Worm (Caenorhabditis elegans) whole organism, L4 larva: Measurements from ENCODE around the gene cka-2.
A peak's percentile ranks its signal among the peaks of the same experiment; 100 is the strongest.

Source experiments
- F44E2.7 ChIP-seq: fragments of 200-800 bp; sonication (Bioruptor generic); IDR thresholded peaks from 2 replicates; pipeline ENCODE4 v2.1.2; 2022; ENCODE audit warnings: missing genetic modification characterization, missing compliant biosample characterization
- R02D3.7 ChIP-seq: fragments of 150-350 bp; sonication (generic microtip); optimal IDR thresholded peaks from 3 replicates; lab custom pipeline; 2014; ENCODE audit warnings: missing biosample characterization, missing genetic modification characterization
- T20F7.1 ChIP-seq: fragments of 200-800 bp; sonication (Bioruptor generic); optimal IDR thresholded peaks from 2 replicates; lab custom pipeline; 2018; ENCODE audit warnings: mild to moderate bottlenecking, missing genetic modification characterization, missing compliant biosample characterization
- Y48G9A.11 ChIP-seq: fragments of 200-800 bp; sonication (Bioruptor generic); IDR thresholded peaks from 2 replicates; pipeline ENCODE4 v1.3.6; 2022; ENCODE audit warnings: missing genetic modification reagents, missing genetic modification characterization, missing compliant biosample characterization
- Y5F2A.4 ChIP-seq: fragments of 200-800 bp; sonication (Bioruptor generic); optimal IDR thresholded peaks from 2 replicates; lab custom pipeline; 2018; ENCODE audit warnings: mild to moderate bottlenecking, missing genetic modification characterization, missing compliant biosample characterization
- attf-4 ChIP-seq: sonication (generic microtip); optimal IDR thresholded peaks from 3 replicates; lab custom pipeline; 2017; ENCODE audit warnings: missing biosample characterization, missing genetic modification characterization
- ceh-20 ChIP-seq: fragments of 200-800 bp; sonication (Bioruptor generic); IDR thresholded peaks from 2 replicates; pipeline ENCODE4 v1.3.6; 2022; ENCODE audit warnings: missing genetic modification reagents, missing genetic modification characterization, missing compliant biosample characterization
- ceh-44 ChIP-seq: fragments of 200-800 bp; sonication (Bioruptor generic); IDR thresholded peaks from 2 replicates; pipeline ENCODE4 v1.3.6; 2022; ENCODE audit warnings: missing genetic modification reagents, missing genetic modification characterization, missing compliant biosample characterization
- ces-1 ChIP-seq: fragments of 150-350 bp; sonication (generic microtip); optimal IDR thresholded peaks from 4 replicates; lab custom pipeline; 2014; ENCODE audit warnings: missing biosample characterization, missing genetic modification reagents, missing genetic modification characterization
- ctbp-1 ChIP-seq: fragments of 200-800 bp; sonication (Bioruptor generic); IDR thresholded peaks from 2 replicates; pipeline ENCODE4 v1.3.6; 2022; ENCODE audit warnings: missing genetic modification reagents, missing genetic modification characterization, missing compliant biosample characterization
- daf-16 ChIP-seq, 3 experiments: sonication (generic microtip); optimal IDR thresholded peaks; 2 replicates each; lab custom pipeline; 2016 to 2017; ENCODE audit warnings: missing genetic modification characterization in 3 of 3, missing genetic modification reagents in 3 of 3, mild to moderate bottlenecking in 2 of 3, missing compliant biosample characterization in 2 of 3, missing biosample characterization in 1 of 3, moderate library complexity in 1 of 3
- daf-8 ChIP-seq: fragments of 200-800 bp; sonication (Bioruptor generic); IDR thresholded peaks from 2 replicates; pipeline ENCODE4 v1.3.6; 2022; ENCODE audit warnings: missing genetic modification characterization, missing compliant biosample characterization
- dpl-1 ChIP-seq: fragments of 150-350 bp; optimal IDR thresholded peaks from 2 replicates; lab custom pipeline; 2014; ENCODE audit warnings: missing biosample characterization, missing genetic modification reagents, missing genetic modification characterization
- fkh-10 ChIP-seq: fragments of 150-350 bp; optimal IDR thresholded peaks from 2 replicates; lab custom pipeline; 2014; ENCODE audit warnings: missing biosample characterization, missing genetic modification reagents, missing genetic modification characterization
- jun-1 ChIP-seq: fragments of 150-350 bp; optimal IDR thresholded peaks from 2 replicates; lab custom pipeline; 2014; ENCODE audit warnings: missing biosample characterization, missing genetic modification reagents, missing genetic modification characterization
- lim-7 ChIP-seq: fragments of 200-800 bp; sonication (Bioruptor generic); IDR thresholded peaks from 2 replicates; pipeline ENCODE4 v1.3.6; 2022; ENCODE audit warnings: missing genetic modification characterization, missing compliant biosample characterization
- lin-38 ChIP-seq: fragments of 200-800 bp; sonication (Bioruptor generic); IDR thresholded peaks from 2 replicates; pipeline ENCODE4 v1.3.6; 2022; ENCODE audit warnings: missing genetic modification reagents, missing genetic modification characterization, missing compliant biosample characterization
- lin-39 ChIP-seq: fragments of 150-350 bp; optimal IDR thresholded peaks from 2 replicates; lab custom pipeline; 2014; ENCODE audit warnings: missing biosample characterization, missing genetic modification reagents, missing genetic modification characterization
- madf-9 ChIP-seq: fragments of 200-800 bp; sonication (Bioruptor generic); conservative IDR thresholded peaks from 2 replicates; pipeline ENCODE4 v1.3.6; 2022; ENCODE audit warnings: missing genetic modification reagents, missing genetic modification characterization, missing compliant biosample characterization
- mxl-2 ChIP-seq: fragments of 200-800 bp; sonication (Bioruptor generic); conservative IDR thresholded peaks from 2 replicates; pipeline ENCODE4 v1.3.6; 2022; ENCODE audit warnings: missing genetic modification reagents, missing genetic modification characterization, missing compliant biosample characterization
- nhr-11 ChIP-seq: fragments of 150-350 bp; optimal IDR thresholded peaks from 2 replicates; lab custom pipeline; 2014; ENCODE audit warnings: missing biosample characterization, missing genetic modification characterization
- nhr-25 ChIP-seq: sonication (generic microtip); optimal IDR thresholded peaks from 2 replicates; lab custom pipeline; 2017; ENCODE audit warnings: missing genetic modification characterization, mild to moderate bottlenecking, missing compliant biosample characterization, antibody characterized with exemption, moderate library complexity, borderline replicate concordance; ENCODE audit not compliant: insufficient read depth
- nhr-48 ChIP-seq: sonication (generic microtip); optimal IDR thresholded peaks from 2 replicates; lab custom pipeline; 2016; ENCODE audit warnings: mild to moderate bottlenecking, missing genetic modification characterization, missing compliant biosample characterization
- nhr-76 ChIP-seq: fragments of 150-350 bp; optimal IDR thresholded peaks from 2 replicates; lab custom pipeline; 2014; ENCODE audit warnings: missing biosample characterization, missing genetic modification characterization
- nhr-77 ChIP-seq: fragments of 150-350 bp; optimal IDR thresholded peaks from 2 replicates; lab custom pipeline; 2014; ENCODE audit warnings: missing biosample characterization, missing genetic modification characterization
- php-3 ChIP-seq: fragments of 200-800 bp; sonication (Bioruptor generic); IDR thresholded peaks from 2 replicates; pipeline ENCODE4 v1.3.6; 2022; ENCODE audit warnings: missing genetic modification reagents, missing genetic modification characterization, missing compliant biosample characterization
- saeg-2 ChIP-seq: fragments of 200-800 bp; sonication (Bioruptor generic); IDR thresholded peaks from 2 replicates; pipeline ENCODE4 v1.3.6; 2022; ENCODE audit warnings: missing genetic modification reagents, missing genetic modification characterization, missing compliant biosample characterization
- skn-1 ChIP-seq: fragments of 150-350 bp; optimal IDR thresholded peaks from 2 replicates; lab custom pipeline; 2014; ENCODE audit warnings: missing biosample characterization, missing genetic modification characterization
- spr-1 ChIP-seq: sonication (generic microtip); optimal IDR thresholded peaks from 2 replicates; lab custom pipeline; 2016; ENCODE audit warnings: mild to moderate bottlenecking, missing genetic modification characterization, missing compliant biosample characterization
- unc-39 ChIP-seq: sonication (generic microtip); optimal IDR thresholded peaks from 2 replicates; lab custom pipeline; 2017; ENCODE audit warnings: missing biosample characterization, missing genetic modification characterization
- unc-62 ChIP-seq, 3 experiments: fragments of 150-350 bp in 1 of 3; sonication (generic microtip); optimal IDR thresholded peaks in 2 of 3; peaks in 1 of 3; 1 replicate in 1 of 3; 2 replicates in 2 of 3; lab custom pipeline; 2014 to 2017; ENCODE audit warnings: missing biosample characterization in 3 of 3, missing genetic modification characterization in 3 of 3, missing genetic modification reagents in 3 of 3, missing genotype in 1 of 3
- vab-7 ChIP-seq: fragments of 200-800 bp; sonication (Bioruptor generic); IDR thresholded peaks from 2 replicates; pipeline ENCODE4 v1.3.6; 2022; ENCODE audit warnings: missing genetic modification reagents, missing genetic modification characterization, missing compliant biosample characterization
- zag-1 ChIP-seq: fragments of 150-350 bp; optimal IDR thresholded peaks from 2 replicates; lab custom pipeline; 2014; ENCODE audit warnings: missing biosample characterization, missing genetic modification characterization
- ztf-7 ChIP-seq: fragments of 150-350 bp; optimal IDR thresholded peaks from 2 replicates; lab custom pipeline; 2014; ENCODE audit warnings: missing biosample characterization, missing genetic modification characterization

cka-2 gene

DNA sequence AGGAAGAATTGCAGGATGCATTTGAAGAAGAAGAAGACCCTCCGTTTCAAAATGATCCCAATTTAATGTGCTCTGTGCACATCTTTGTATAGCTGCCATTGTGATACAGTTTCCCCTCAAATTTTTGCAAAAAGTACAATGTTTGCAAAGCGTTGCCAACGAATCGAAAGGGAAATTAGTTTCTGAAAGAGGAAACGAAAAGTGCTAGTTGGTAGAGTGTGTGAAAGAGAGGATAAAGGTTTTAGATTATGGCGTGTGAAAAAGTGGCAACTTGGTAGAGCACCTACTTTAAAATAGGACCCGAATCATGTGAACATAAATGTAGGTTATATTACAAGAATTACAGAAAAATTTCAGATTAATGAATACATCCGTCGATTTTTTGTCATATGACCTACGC, 25.7 kb downstream of the cka-2 start, which contains the start of gene C52B9.8:
Gene C52B9.8 (minus strand): TSS at position 101 of the 400 bp plus-strand sequence.
- TF ChIP-seq nhr-77 (tag; lab: Kevin White, UChicago) = no peak
- no peak for TF ChIP-seq nhr-11 (tag; lab: Kevin White, UChicago)
- no peak for TF ChIP-seq F44E2.7
- no peak for TF ChIP-seq lim-7 (GFP tag; lab: Robert Waterston, UW)
- no peak for TF ChIP-seq nhr-76 (tag; lab: Kevin White, UChicago)
- no peak for TF ChIP-seq php-3 (GFP tag; lab: Robert Waterston, UW)
- no peak for TF ChIP-seq jun-1 (tag; lab: Kevin White, UChicago)
- no peak for TF ChIP-seq ceh-44
- TF ChIP-seq Y48G9A.11 (GFP tag; lab: Robert Waterston, UW) = no peak
- no peak for TF ChIP-seq madf-9
- TF ChIP-seq lin-39 = no peak
- TF ChIP-seq vab-7 (GFP tag; lab: Robert Waterston, UW) = no peak
- TF ChIP-seq attf-4 (tag; lab: Kevin White, UChicago) = no peak
- TF ChIP-seq daf-8 (GFP tag; lab: Robert Waterston, UW) = no peak
- no peak for TF ChIP-seq dpl-1 (GFP tag; lab: Kevin White, UChicago)
- TF ChIP-seq skn-1 (tag; lab: Kevin White, UChicago) = no peak
- TF ChIP-seq zag-1 (tag; lab: Kevin White, UChicago) = no peak
- TF ChIP-seq ztf-7 = no peak
- no peak for TF ChIP-seq unc-62 (GFP tag; optimal IDR thresholded peaks at IDR 0.05 in 1 of 2; lab: Kevin White, UChicago)
- no peak for TF ChIP-seq unc-62 (tag; optimal IDR thresholded peaks at IDR 0.05; lab: Kevin White, UChicago)
- no peak for TF ChIP-seq T20F7.1 (GFP tag; lab: Kevin White, UChicago)

DNA sequence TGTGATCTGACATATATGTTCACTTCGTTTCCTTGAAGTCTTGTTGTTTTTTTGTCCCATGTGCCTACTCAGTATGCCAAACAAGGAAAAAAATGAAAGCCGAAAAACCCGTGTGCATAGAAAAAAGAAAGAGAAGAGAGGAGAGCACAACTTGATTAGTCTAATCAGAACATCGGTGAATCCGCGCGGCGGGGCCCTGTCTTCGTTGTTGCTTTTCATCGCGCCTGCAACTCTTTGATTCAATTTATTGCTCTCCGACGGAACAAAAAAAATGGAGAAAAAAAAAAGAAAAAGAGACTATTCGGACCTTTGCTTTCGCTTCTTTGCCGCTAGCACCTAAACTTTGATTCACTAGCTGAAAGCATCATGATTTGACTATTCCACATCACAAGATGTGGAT, 29.0 kb downstream of the cka-2 start:
- TF ChIP-seq ces-1 (GFP tag; lab: Kevin White, UChicago) (peak; percentile 83), lin-38 (GFP tag; lab: Robert Waterston, UW) (no peak), mxl-2 (no peak), nhr-48 (tag; lab: Kevin White, UChicago) (no peak), ctbp-1 (peak; percentile 65), saeg-2 (GFP tag; lab: Robert Waterston, UW) (no peak), ceh-20 (GFP tag; lab: Robert Waterston, UW) (no peak), fkh-10 (peak; percentile 90), spr-1 (tag; lab: Kevin White, UChicago) (no peak), R02D3.7 (tag; lab: Kevin White, UChicago) (no peak)

DNA sequence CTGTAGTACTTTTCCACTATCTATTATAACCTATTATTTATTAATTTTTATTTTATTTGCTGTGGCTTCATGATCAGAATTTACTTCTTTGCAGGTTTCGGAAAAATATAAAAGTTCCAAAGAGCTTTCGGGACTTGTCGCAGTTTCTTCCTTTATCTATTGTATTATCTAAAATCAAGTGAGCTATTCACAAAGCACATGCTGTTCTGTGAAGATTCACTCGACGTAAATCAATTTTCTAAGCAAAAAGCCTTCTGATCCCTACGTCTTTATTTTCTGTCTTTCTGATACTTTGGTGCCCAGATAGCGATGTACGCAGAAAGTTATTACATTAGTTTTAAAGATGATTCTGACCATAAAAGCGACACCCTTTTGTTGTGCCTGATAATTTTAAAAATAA, 31.2 kb downstream of the cka-2 start:
- TF ChIP-seq Y5F2A.4 (GFP tag; lab: Kevin White, UChicago) = no peak
- TF ChIP-seq ces-1 (GFP tag; lab: Kevin White, UChicago) = peak; percentile 31
- peak; percentile 82 for TF ChIP-seq fkh-10
- no peak for TF ChIP-seq nhr-25 (tag; lab: Kevin White, UChicago)

- TF ChIP-seq unc-62 (GFP tag; optimal IDR thresholded peaks at IDR 0.05 in 1 of 2; lab: Kevin White, UChicago) (no peak), unc-62 (tag; optimal IDR thresholded peaks at IDR 0.05; lab: Kevin White, UChicago) (no peak), daf-16 (GFP tag; optimal IDR thresholded peaks at IDR 0.05; lab: Kevin White, UChicago) (no peak), daf-16 (tag; optimal IDR thresholded peaks at IDR 0.05; lab: Kevin White, UChicago) (no peak), unc-39 (tag; lab: Kevin White, UChicago) (no peak)
These were observed 34.6 kb downstream of the cka-2 start, which contains the start of gene dop-6 for ce11 chrX:4320563-4320962. dop-6 (plus strand) TSS chrX:4320863.
